Fruit fly (Drosophila melanogaster): ENCODE results near the gene Ir85a.

Ir85a gene

DNA sequence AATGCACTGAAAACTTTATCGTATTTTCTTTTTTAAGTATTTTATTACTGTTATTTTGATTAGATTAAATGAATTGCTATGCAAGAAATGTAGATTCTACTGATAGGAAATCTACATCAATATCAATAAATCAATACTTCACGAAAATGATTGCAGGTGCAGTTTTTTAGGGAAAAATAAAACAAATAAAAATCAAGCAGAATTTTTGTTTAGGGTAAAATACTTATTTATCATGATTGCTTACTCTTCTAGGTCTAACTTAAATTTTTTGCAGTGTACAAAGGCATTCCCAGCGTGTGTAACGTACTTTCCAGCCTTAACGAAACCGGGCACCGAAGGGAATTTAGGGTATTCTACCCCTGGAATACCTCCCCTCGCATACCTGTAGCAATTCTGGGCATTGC is 14.0 kb downstream of the Ir85a start (continued):
- TF ChIP-seq Dfd (GFP tag; optimal IDR thresholded peaks at IDR 0.05) = no peak
- TF ChIP-seq CG34422 (GFP tag; IDR thresholded peaks at IDR 0.05) = peak; percentile 62; the same call in 1 of the 3 replicates
- peak; percentile 27 for TF ChIP-seq oc (tag; optimal IDR thresholded peaks at IDR 0.05)
- TF ChIP-seq NK7.1 (GFP tag; optimal IDR thresholded peaks at IDR 0.05) = peak; percentile 46
- peak; percentile 64 for TF ChIP-seq CG2875 (GFP tag; optimal IDR thresholded peaks at IDR 0.05)
- no peak for TF ChIP-seq CG12769 (tag; optimal IDR thresholded peaks at IDR 0.05)
- no peak for TF ChIP-seq wek (GFP tag; optimal IDR thresholded peaks at IDR 0.05)
- TF ChIP-seq tx (GFP tag; optimal IDR thresholded peaks at IDR 0.05) = peak; percentile 9
- TF ChIP-seq en (GFP tag; optimal IDR thresholded peaks at IDR 0.05) = peak; percentile 55
- no peak for TF ChIP-seq B-H2 (GFP tag; optimal IDR thresholded peaks at IDR 0.05)
- TF ChIP-seq Side (GFP tag; optimal IDR thresholded peaks at IDR 0.05) = peak; percentile 66
- TF ChIP-seq CG14050 (GFP tag; IDR thresholded peaks at IDR 0.05) = no peak
- peak; percentile 37 for TF ChIP-seq Antp (GFP tag; optimal IDR thresholded peaks at IDR 0.05)
- peak; percentile 76 for TF ChIP-seq CG11504 (tag; optimal IDR thresholded peaks at IDR 0.05)
- no peak for TF ChIP-seq ham (GFP tag; IDR thresholded peaks at IDR 0.05)
- peak in 1 of 2 experiments; percentile 5 for TF ChIP-seq Eip74EF (GFP tag; optimal IDR thresholded peaks at IDR 0.05)
- TF ChIP-seq wor (GFP tag; IDR thresholded peaks at IDR 0.05) = no peak
- TF ChIP-seq CG42726 (GFP tag; IDR thresholded peaks at IDR 0.05; ENCODE audit: partially characterized antibody) = no peak
- TF ChIP-seq unc-4 (GFP tag; IDR thresholded peaks at IDR 0.05; ENCODE audit: partially characterized antibody) = no peak
- TF ChIP-seq Gug (GFP tag; IDR thresholded peaks at IDR 0.05) = no peak
- TF ChIP-seq Hmr (GFP tag; optimal IDR thresholded peaks at IDR 0.05) = peak; percentile 21
- TF ChIP-seq Stat92E (GFP tag; optimal IDR thresholded peaks at IDR 0.05) = peak in 1 of 3 experiments; percentile 71
- TF ChIP-seq sr (GFP tag; IDR thresholded peaks at IDR 0.05) = no peak
- TF ChIP-seq CG1529 (GFP tag; optimal IDR thresholded peaks at IDR 0.05) = peak; percentile 58
- no peak for TF ChIP-seq fd3F (GFP tag; optimal IDR thresholded peaks at IDR 0.05)
- TF ChIP-seq CG13424 (tag; optimal IDR thresholded peaks at IDR 0.05) = peak; percentile 77
- no peak for TF ChIP-seq pfk (GFP tag; optimal IDR thresholded peaks at IDR 0.05)
- no peak for TF ChIP-seq D19B (GFP tag; optimal IDR thresholded peaks at IDR 0.05)
- no peak for TF ChIP-seq CG1792 (GFP tag; optimal IDR thresholded peaks at IDR 0.05)
- TF ChIP-seq slbo (GFP tag; IDR thresholded peaks at IDR 0.05) = no peak
- TF ChIP-seq CG6272 (GFP tag; IDR thresholded peaks at IDR 0.05) = peak; percentile 27; the same call in 1 of the 2 replicates
- no peak for TF ChIP-seq fu2 (GFP tag; optimal IDR thresholded peaks at IDR 0.05)
- TF ChIP-seq CoRest (tag; optimal IDR thresholded peaks at IDR 0.05) = peak; percentile 83
- no peak for TF ChIP-seq CG4707 (GFP tag; optimal IDR thresholded peaks at IDR 0.05)
- no peak for TF ChIP-seq Ravus (GFP tag; IDR thresholded peaks at IDR 0.05)
- TF ChIP-seq caup (GFP tag; optimal IDR thresholded peaks at IDR 0.05; ENCODE audit: severe bottlenecking) = no peak
- no peak for TF ChIP-seq ab (GFP tag; optimal IDR thresholded peaks at IDR 0.05)
- TF ChIP-seq da (GFP tag; optimal IDR thresholded peaks at IDR 0.05) = peak; percentile 74
- no peak for TF ChIP-seq h (optimal IDR thresholded peaks at IDR 0.05)
- TF ChIP-seq Rx (GFP tag; IDR thresholded peaks at IDR 0.05) = no peak
- peak; percentile 49 for TF ChIP-seq CG11723 (GFP tag; optimal IDR thresholded peaks at IDR 0.05)
- TF ChIP-seq Hsf (GFP tag; optimal IDR thresholded peaks at IDR 0.05) = peak; percentile 67
- peak; percentile 61 for TF ChIP-seq Kr (GFP tag; optimal IDR thresholded peaks at IDR 0.05)
- TF ChIP-seq CG5953 (GFP tag; IDR thresholded peaks at IDR 0.05) = no peak
- TF ChIP-seq CkIIα-i1 (GFP tag; IDR thresholded peaks at IDR 0.05) = no peak
- no peak for TF ChIP-seq CG14965 (GFP tag; optimal IDR thresholded peaks at IDR 0.05; ENCODE audit: borderline replicate concordance)
- peak; percentile 90 for TF ChIP-seq CG4404 (GFP tag; IDR thresholded peaks at IDR 0.05)
- TF ChIP-seq CG4360 (GFP tag; IDR thresholded peaks at IDR 0.05) = peak; percentile 25; the same call in 1 of the 2 replicates
- no peak for TF ChIP-seq CG17612 (GFP tag; IDR thresholded peaks at IDR 0.05)
- peak; percentile 40 for TF ChIP-seq NC2α (GFP tag; optimal IDR thresholded peaks at IDR 0.05)
- peak; percentile 21 for TF ChIP-seq Meics (GFP tag; optimal IDR thresholded peaks at IDR 0.05)

Data from whole organism, embryonic.